Worm (Caenorhabditis elegans): ENCODE measurements around the gene F55G1.1.

- TF ChIP-seq him-1 (tag; optimal IDR thresholded peaks at IDR 0.05) = no peak
- TF ChIP-seq W03F9.2 (tag; optimal IDR thresholded peaks at IDR 0.05) = no peak
Observed at ce11 chrIV:7454890-7455289, 36.7 kb upstream of the F55G1.1 start.
